Worm (Caenorhabditis elegans) whole organism, L2 larva: Measurements from ENCODE around the gene clec-41.

ENCODE experiments used
- elt-1 ChIP-seq: fragments of 150-350 bp; optimal IDR thresholded peaks from 2 replicates; lab custom pipeline; 2014; ENCODE audit warnings: missing biosample characterization, missing genetic modification characterization
- mbf-1 ChIP-seq: sonication (generic microtip); optimal IDR thresholded peaks from 2 replicates; lab custom pipeline; 2017; ENCODE audit warnings: missing biosample characterization, missing genetic modification characterization
- unc-55 ChIP-seq: fragments of 150-350 bp; sonication (generic microtip); optimal IDR thresholded peaks from 3 replicates; lab custom pipeline; 2014; ENCODE audit warnings: missing biosample characterization, missing genetic modification reagents, missing genetic modification characterization
- ztf-11 ChIP-seq: sonication (generic microtip); optimal IDR thresholded peaks from 2 replicates; lab custom pipeline; 2017; ENCODE audit warnings: missing biosample characterization, missing genetic modification characterization
- ztf-4 ChIP-seq: fragments of 150-350 bp; optimal IDR thresholded peaks from 2 replicates; lab custom pipeline; 2014; ENCODE audit warnings: missing biosample characterization, missing genetic modification characterization

DNA sequence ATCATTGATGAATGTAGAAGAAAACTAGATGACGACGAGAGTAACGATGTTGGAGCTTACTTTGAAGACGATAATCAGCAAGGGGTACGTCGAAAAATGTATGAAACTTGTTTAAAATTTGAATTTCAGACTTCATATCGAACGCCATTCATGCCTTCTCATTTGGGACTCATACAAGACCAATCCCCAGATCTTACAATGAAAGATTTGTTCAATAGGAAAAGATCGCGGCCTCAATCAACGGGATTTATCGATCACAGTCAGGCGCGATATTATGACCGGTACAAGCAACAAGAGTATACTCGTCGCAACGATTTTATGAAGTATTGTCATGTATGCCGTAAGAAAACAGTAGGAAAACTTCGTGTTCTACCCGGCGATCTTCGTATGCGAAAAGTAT lies 38.9 kb upstream of the clec-41 start:
- TF ChIP-seq ztf-4 (no peak), mbf-1 (tag; lab: Kevin White, UChicago) (no peak), ztf-11 (tag; lab: Kevin White, UChicago) (no peak), elt-1 (no peak), unc-55 (no peak)
